Worm (Caenorhabditis elegans) whole organism, L4/young adult: ENCODE data around the gene Y45F10B.59.

ENCODE experiments used
- W03F9.2 ChIP-seq: fragments of 150-350 bp; optimal IDR thresholded peaks from 2 replicates; lab custom pipeline; 2014; ENCODE audit warnings: missing biosample characterization, missing genetic modification characterization
- dao-5 ChIP-seq: sonication (generic microtip); optimal IDR thresholded peaks from 2 replicates; lab custom pipeline; 2016; ENCODE audit warnings: missing genotype, missing genetic modification characterization, moderate library complexity, missing compliant biosample characterization
- him-1 ChIP-seq: sonication (generic microtip); optimal IDR thresholded peaks from 2 replicates; lab custom pipeline; 2016; ENCODE audit warnings: missing genotype, missing genetic modification reagents, missing genetic modification characterization, missing compliant biosample characterization

DNA sequence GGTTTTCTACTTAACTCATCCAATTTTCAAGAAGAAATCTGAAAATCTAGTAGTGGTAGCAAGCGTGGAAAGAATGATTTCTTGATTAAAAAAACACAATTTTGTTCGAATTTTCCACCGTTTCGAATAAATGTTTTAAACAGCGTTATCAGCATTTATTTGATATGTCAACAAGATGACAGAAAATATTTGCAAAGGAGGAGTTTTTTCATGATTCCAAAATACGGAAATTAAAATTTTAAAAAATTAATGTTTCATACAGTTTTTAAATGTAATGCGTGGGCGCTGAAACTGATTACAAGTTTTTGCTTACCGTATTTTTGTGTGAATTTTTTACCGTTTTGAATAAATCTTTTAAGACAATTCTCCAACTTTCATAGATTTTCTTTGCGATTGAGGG is 30.2 kb downstream of the Y45F10B.59 start:
- no peak for TF ChIP-seq him-1 (tag; lab: Kevin White, UChicago)
- no peak for TF ChIP-seq dao-5 (tag; lab: Kevin White, UChicago)
- TF ChIP-seq W03F9.2, result no peak
